Worm (Caenorhabditis elegans) whole organism, L4 larva: ENCODE results near the gene Y73F4A.1.

Experiments used
- F26F4.8 ChIP-seq: fragments of 200-800 bp; sonication (Bioruptor generic); conservative IDR thresholded peaks from 2 replicates; pipeline ENCODE4 v1.3.6; 2022; ENCODE audit warnings: missing genetic modification characterization, missing compliant biosample characterization
- F37D6.2 ChIP-seq: sonication (generic microtip); optimal IDR thresholded peaks from 2 replicates; lab custom pipeline; 2016; ENCODE audit warnings: mild to moderate bottlenecking, missing genetic modification characterization, missing compliant biosample characterization
- F49E8.2 ChIP-seq: sonication (generic microtip); optimal IDR thresholded peaks from 2 replicates; lab custom pipeline; 2016; ENCODE audit warnings: missing compliant biosample characterization, mild to moderate bottlenecking, missing genetic modification characterization, borderline replicate concordance
- R02D3.7 ChIP-seq: fragments of 150-350 bp; sonication (generic microtip); optimal IDR thresholded peaks from 3 replicates; lab custom pipeline; 2014; ENCODE audit warnings: missing biosample characterization, missing genetic modification characterization
- Y75B8A.6 ChIP-seq: fragments of 200-800 bp; sonication (Bioruptor generic); IDR thresholded peaks from 2 replicates; pipeline ENCODE4 v1.3.6; 2022; ENCODE audit warnings: missing genetic modification reagents, missing genetic modification characterization, missing compliant biosample characterization
- aha-1 ChIP-seq: fragments of 150-350 bp; peaks from one replicate; lab custom pipeline; 2014; ENCODE audit warnings: missing biosample characterization, missing genetic modification characterization
- attf-4 ChIP-seq: sonication (generic microtip); optimal IDR thresholded peaks from 3 replicates; lab custom pipeline; 2017; ENCODE audit warnings: missing biosample characterization, missing genetic modification characterization
- ceh-20 ChIP-seq: fragments of 200-800 bp; sonication (Bioruptor generic); IDR thresholded peaks from 2 replicates; pipeline ENCODE4 v1.3.6; 2022; ENCODE audit warnings: missing genetic modification reagents, missing genetic modification characterization, missing compliant biosample characterization
- ceh-82 ChIP-seq: sonication (generic microtip); optimal IDR thresholded peaks from 2 replicates; lab custom pipeline; 2017; ENCODE audit warnings: missing biosample characterization, missing genetic modification characterization
- cey-2 ChIP-seq: sonication (generic microtip); optimal IDR thresholded peaks from 3 replicates; lab custom pipeline; 2017; ENCODE audit warnings: missing genetic modification characterization, mild to moderate bottlenecking, missing compliant biosample characterization, antibody characterized with exemption, borderline replicate concordance; ENCODE audit not compliant: insufficient read depth
- daf-16 ChIP-seq, 3 experiments: sonication (generic microtip); optimal IDR thresholded peaks; 2 replicates each; lab custom pipeline; 2016 to 2017; ENCODE audit warnings: missing genetic modification characterization in 3 of 3, missing genetic modification reagents in 3 of 3, mild to moderate bottlenecking in 2 of 3, missing compliant biosample characterization in 2 of 3, missing biosample characterization in 1 of 3, moderate library complexity in 1 of 3
- dpl-1 ChIP-seq: fragments of 150-350 bp; optimal IDR thresholded peaks from 2 replicates; lab custom pipeline; 2014; ENCODE audit warnings: missing biosample characterization, missing genetic modification reagents, missing genetic modification characterization
- duxl-1 ChIP-seq: sonication (generic microtip); optimal IDR thresholded peaks from 2 replicates; lab custom pipeline; 2016; ENCODE audit warnings: mild to moderate bottlenecking, missing genetic modification characterization, moderate library complexity, missing compliant biosample characterization; ENCODE audit not compliant: poor library complexity
- dve-1 ChIP-seq: sonication (generic microtip); optimal IDR thresholded peaks from 2 replicates; lab custom pipeline; 2017; ENCODE audit warnings: antibody characterized with exemption, mild to moderate bottlenecking, missing genetic modification characterization, missing compliant biosample characterization; ENCODE audit not compliant: insufficient read depth
- egl-27 ChIP-seq: sonication (generic microtip); optimal IDR thresholded peaks from 3 replicates; lab custom pipeline; 2017; ENCODE audit warnings: missing biosample characterization, missing genetic modification reagents, missing genetic modification characterization
- fos-1 ChIP-seq: fragments of 150-350 bp; optimal IDR thresholded peaks from 2 replicates; lab custom pipeline; 2014; ENCODE audit warnings: missing biosample characterization, missing genetic modification characterization
- hif-1 ChIP-seq, 2 experiments: sonication (generic microtip); optimal IDR thresholded peaks; 2 replicates each; lab custom pipeline; 2016 to 2017; ENCODE audit warnings: missing compliant biosample characterization in 2 of 2, missing genetic modification characterization in 2 of 2, missing genetic modification reagents in 2 of 2, missing genotype in 2 of 2, mild to moderate bottlenecking in 1 of 2
- hlh-11 ChIP-seq: fragments of 200-800 bp; sonication (Bioruptor generic); optimal IDR thresholded peaks from 2 replicates; lab custom pipeline; 2018; ENCODE audit warnings: mild to moderate bottlenecking, missing genetic modification characterization, missing compliant biosample characterization
- lim-7 ChIP-seq: fragments of 200-800 bp; sonication (Bioruptor generic); IDR thresholded peaks from 2 replicates; pipeline ENCODE4 v1.3.6; 2022; ENCODE audit warnings: missing genetic modification characterization, missing compliant biosample characterization
- madf-9 ChIP-seq: fragments of 200-800 bp; sonication (Bioruptor generic); conservative IDR thresholded peaks from 2 replicates; pipeline ENCODE4 v1.3.6; 2022; ENCODE audit warnings: missing genetic modification reagents, missing genetic modification characterization, missing compliant biosample characterization
- mep-1 ChIP-seq: fragments of 150-350 bp; sonication (generic microtip); optimal IDR thresholded peaks from 3 replicates; lab custom pipeline; 2014; ENCODE audit warnings: missing biosample characterization, missing genetic modification characterization
- mes-2 ChIP-seq: sonication (generic microtip); optimal IDR thresholded peaks from 2 replicates; lab custom pipeline; 2016; ENCODE audit warnings: missing genotype, mild to moderate bottlenecking, missing genetic modification characterization, missing compliant biosample characterization; ENCODE audit not compliant: poor library complexity, severe bottlenecking
- mxl-2 ChIP-seq: fragments of 200-800 bp; sonication (Bioruptor generic); conservative IDR thresholded peaks from 2 replicates; pipeline ENCODE4 v1.3.6; 2022; ENCODE audit warnings: missing genetic modification reagents, missing genetic modification characterization, missing compliant biosample characterization
- nhr-11 ChIP-seq: fragments of 150-350 bp; optimal IDR thresholded peaks from 2 replicates; lab custom pipeline; 2014; ENCODE audit warnings: missing biosample characterization, missing genetic modification characterization
- nhr-237 ChIP-seq: sonication (generic microtip); optimal IDR thresholded peaks from 2 replicates; lab custom pipeline; 2017; ENCODE audit warnings: missing biosample characterization, missing genetic modification characterization
- nhr-25 ChIP-seq: sonication (generic microtip); optimal IDR thresholded peaks from 2 replicates; lab custom pipeline; 2017; ENCODE audit warnings: missing genetic modification characterization, mild to moderate bottlenecking, missing compliant biosample characterization, antibody characterized with exemption, moderate library complexity, borderline replicate concordance; ENCODE audit not compliant: insufficient read depth
- nhr-28 ChIP-seq: fragments of 150-350 bp; optimal IDR thresholded peaks from 2 replicates; lab custom pipeline; 2014; ENCODE audit warnings: missing biosample characterization, missing genetic modification characterization
- nhr-76 ChIP-seq: fragments of 150-350 bp; optimal IDR thresholded peaks from 2 replicates; lab custom pipeline; 2014; ENCODE audit warnings: missing biosample characterization, missing genetic modification characterization
- nhr-77 ChIP-seq: fragments of 150-350 bp; optimal IDR thresholded peaks from 2 replicates; lab custom pipeline; 2014; ENCODE audit warnings: missing biosample characterization, missing genetic modification characterization
- php-3 ChIP-seq: fragments of 200-800 bp; sonication (Bioruptor generic); IDR thresholded peaks from 2 replicates; pipeline ENCODE4 v1.3.6; 2022; ENCODE audit warnings: missing genetic modification reagents, missing genetic modification characterization, missing compliant biosample characterization
- rbr-2 ChIP-seq: sonication (generic microtip); optimal IDR thresholded peaks from 2 replicates; lab custom pipeline; 2016; ENCODE audit warnings: missing genotype, missing genetic modification characterization, missing compliant biosample characterization
- set-16 ChIP-seq: fragments of 200-800 bp; sonication (Bioruptor generic); IDR thresholded peaks from 2 replicates; pipeline ENCODE4 v1.3.6; 2022; ENCODE audit warnings: missing genetic modification reagents, missing genetic modification characterization, missing compliant biosample characterization
- snpc-1.2 ChIP-seq: fragments of 200-800 bp; sonication (Bioruptor generic); IDR thresholded peaks from 2 replicates; pipeline ENCODE4 v1.3.6; 2022; ENCODE audit warnings: missing genetic modification reagents, missing genetic modification characterization, missing compliant biosample characterization
- snpc-4 ChIP-seq: fragments of 150-350 bp; optimal IDR thresholded peaks from 2 replicates; lab custom pipeline; 2014; ENCODE audit warnings: missing biosample characterization, missing genetic modification characterization
- tra-1 ChIP-seq: fragments of 200-800 bp; sonication (Bioruptor generic); IDR thresholded peaks from 2 replicates; pipeline ENCODE4 v1.3.6; 2022; ENCODE audit warnings: missing genetic modification reagents, missing genetic modification characterization, missing compliant biosample characterization
- unc-130 ChIP-seq: sonication (generic microtip); optimal IDR thresholded peaks from 2 replicates; lab custom pipeline; 2016; ENCODE audit warnings: missing genetic modification reagents, missing genetic modification characterization, missing compliant biosample characterization
- unc-62 ChIP-seq, 3 experiments: fragments of 150-350 bp in 1 of 3; sonication (generic microtip); optimal IDR thresholded peaks in 2 of 3; peaks in 1 of 3; 1 replicate in 1 of 3; 2 replicates in 2 of 3; lab custom pipeline; 2014 to 2017; ENCODE audit warnings: missing biosample characterization in 3 of 3, missing genetic modification characterization in 3 of 3, missing genetic modification reagents in 3 of 3, missing genotype in 1 of 3
- zfp-2 ChIP-seq: sonication (generic microtip); optimal IDR thresholded peaks from 2 replicates; lab custom pipeline; 2016; ENCODE audit warnings: mild to moderate bottlenecking, missing genetic modification characterization, missing compliant biosample characterization

Gene Y73F4A.1

DNA sequence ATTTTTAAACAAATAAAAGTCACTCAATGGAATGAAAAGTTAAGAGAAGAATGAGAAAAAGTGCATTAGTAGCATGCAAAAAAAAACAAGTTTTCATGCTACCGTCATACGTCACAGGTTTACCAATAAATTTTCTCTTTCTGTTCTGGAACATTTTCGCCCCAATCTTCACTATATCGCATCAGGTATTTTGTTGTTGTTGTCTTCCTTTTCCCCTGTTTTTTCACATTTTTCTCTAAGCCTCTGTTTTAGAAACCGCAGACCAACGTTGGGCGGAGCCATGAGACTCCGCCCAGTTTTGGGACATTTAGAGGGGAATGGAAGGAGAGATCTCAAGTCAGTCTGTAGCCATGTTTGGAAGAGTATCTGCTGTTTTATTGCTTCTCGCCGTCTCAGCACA is 43.1 kb upstream of the Y73F4A.1 start, which contains the start of gene msa-1:
msa-1 (plus strand) TSS at position 301 of the 400 bp plus-strand sequence.
- no peak for TF ChIP-seq snpc-1.2 (GFP tag; lab: Robert Waterston, UW)
- TF ChIP-seq hif-1 (tag; optimal IDR thresholded peaks at IDR 0.05; lab: Kevin White, UChicago) = no peak
- TF ChIP-seq dve-1 = no peak
- TF ChIP-seq aha-1 (tag; lab: Kevin White, UChicago) = no peak
- TF ChIP-seq unc-130 (GFP tag; lab: Kevin White, UChicago) = no peak
- no peak for TF ChIP-seq cey-2
- TF ChIP-seq F37D6.2 = no peak
- no peak for TF ChIP-seq duxl-1 (tag; lab: Kevin White, UChicago)
- TF ChIP-seq mes-2 (tag; lab: Kevin White, UChicago) = no peak
- no peak for TF ChIP-seq rbr-2 (tag; lab: Kevin White, UChicago)
- no peak for TF ChIP-seq tra-1 (GFP tag; lab: Robert Waterston, UW)
- TF ChIP-seq Y75B8A.6 (GFP tag; lab: Robert Waterston, UW) = no peak
- TF ChIP-seq nhr-11 (tag; lab: Kevin White, UChicago) = no peak

DNA sequence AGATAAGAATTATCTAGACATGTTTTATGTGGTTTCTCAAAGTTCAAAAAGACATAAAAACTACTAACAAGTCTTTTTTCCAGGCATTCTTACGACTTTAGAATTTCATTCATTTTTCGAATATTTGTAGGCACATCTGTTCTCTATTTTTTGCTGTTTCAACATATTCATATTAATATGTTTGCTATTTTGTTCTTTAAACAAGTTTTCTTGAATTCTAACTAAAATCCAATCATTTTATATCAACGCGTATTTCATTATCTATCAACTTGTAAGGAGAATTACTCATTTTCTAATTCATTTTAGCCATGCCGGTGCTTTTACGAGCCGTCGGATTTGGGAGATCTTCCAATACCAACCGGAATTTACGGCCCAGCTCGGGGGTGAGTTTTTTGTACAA is 36.9 kb upstream of the Y73F4A.1 start, which contains the start of gene twk-8:
twk-8 (plus strand) TSS at position 301 of the 400 bp plus-strand sequence.
- no peak for TF ChIP-seq mxl-2 (GFP tag; lab: Robert Waterston, UW)
- TF ChIP-seq ceh-20 (GFP tag; lab: Robert Waterston, UW) = no peak
- no peak for TF ChIP-seq dpl-1 (GFP tag; lab: Kevin White, UChicago)
- no peak for TF ChIP-seq F26F4.8 (GFP tag; lab: Robert Waterston, UW)
- no peak for TF ChIP-seq set-16 (GFP tag; lab: Robert Waterston, UW)
- no peak for TF ChIP-seq rbr-2 (tag; lab: Kevin White, UChicago)
- no peak for TF ChIP-seq mep-1 (tag; lab: Kevin White, UChicago)
- TF ChIP-seq fos-1 (tag; lab: Kevin White, UChicago) = no peak
- TF ChIP-seq nhr-237 = no peak
- TF ChIP-seq egl-27 (tag; lab: Kevin White, UChicago) = no peak
- TF ChIP-seq nhr-76 (tag; lab: Kevin White, UChicago) = no peak
- no peak for TF ChIP-seq php-3 (GFP tag; lab: Robert Waterston, UW)
- no peak for TF ChIP-seq nhr-28 (tag; lab: Kevin White, UChicago)
- TF ChIP-seq lim-7 = no peak
- no peak for TF ChIP-seq nhr-25 (tag; lab: Kevin White, UChicago)
- TF ChIP-seq nhr-77 (tag; lab: Kevin White, UChicago) = no peak
- no peak for TF ChIP-seq attf-4
- no peak for TF ChIP-seq zfp-2 (tag; lab: Kevin White, UChicago)

DNA sequence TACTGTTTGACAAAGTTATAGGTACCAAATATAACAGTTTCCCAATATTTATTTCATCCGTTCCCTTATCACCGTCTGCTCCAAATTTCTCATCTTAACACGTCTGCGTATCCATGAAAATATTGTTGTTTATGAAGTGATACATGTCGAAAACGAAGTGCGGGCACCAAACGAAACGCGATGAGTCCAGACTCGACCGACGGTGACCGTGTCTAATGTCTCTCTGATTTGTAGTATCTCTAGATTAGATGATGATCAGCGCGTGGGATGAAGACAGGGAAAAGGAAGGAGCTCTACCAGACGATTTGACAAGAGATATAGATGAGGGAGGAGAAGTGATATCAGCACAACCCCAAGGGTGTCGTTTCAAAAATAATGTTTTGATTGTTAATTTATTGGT is 35.0 kb upstream of the Y73F4A.1 start:
- TF ChIP-seq ceh-82 (tag; lab: Kevin White, UChicago) = no peak
- no peak for TF ChIP-seq madf-9 (GFP tag; lab: Robert Waterston, UW)
- TF ChIP-seq aha-1 (tag; lab: Kevin White, UChicago) = peak; percentile 21
- TF ChIP-seq F49E8.2 (tag; lab: Kevin White, UChicago) = no peak
- no peak for TF ChIP-seq R02D3.7
- TF ChIP-seq hlh-11 (tag; lab: Kevin White, UChicago) = peak; percentile 33
- peak in 1 of 2 experiments; percentile 82 for TF ChIP-seq daf-16 (GFP tag; optimal IDR thresholded peaks at IDR 0.05; lab: Kevin White, UChicago)
- TF ChIP-seq daf-16 (tag; optimal IDR thresholded peaks at IDR 0.05; lab: Kevin White, UChicago) = no peak
- peak in 1 of 2 experiments; percentile 88 for TF ChIP-seq unc-62 (GFP tag; optimal IDR thresholded peaks at IDR 0.05 in 1 of 2; lab: Kevin White, UChicago)
- TF ChIP-seq unc-62 (tag; optimal IDR thresholded peaks at IDR 0.05; lab: Kevin White, UChicago) = no peak
- TF ChIP-seq snpc-4 (tag; lab: Kevin White, UChicago) = no peak
